Fruit fly (Drosophila melanogaster) whole organism, embryonic: ENCODE results near the gene COX7B.

ENCODE experiments used
- ATbp ChIP-seq: fragments of 200-800 bp; sonication (Bioruptor generic); optimal IDR thresholded peaks from 2 replicates; lab custom pipeline; 2017; ENCODE audit warnings: missing biosample characterization, mild to moderate bottlenecking, missing genetic modification characterization, missing genetic modification reagents
- Atf6 ChIP-seq: fragments of 200-800 bp; sonication (Bioruptor generic); IDR thresholded peaks from 2 replicates; pipeline ENCODE4 v1.3.6; 2022; ENCODE audit warnings: missing biosample characterization, missing genetic modification characterization
- CG10321 ChIP-seq: fragments of 200-800 bp; sonication (Bioruptor generic); IDR thresholded peaks from 2 replicates; pipeline ENCODE4 v1.3.6; 2022; ENCODE audit warnings: missing biosample characterization, missing genetic modification characterization
- CG10979 ChIP-seq: fragments of 200-800 bp; sonication (Bioruptor generic); optimal IDR thresholded peaks from 2 replicates; lab custom pipeline; 2018; ENCODE audit warnings: missing biosample characterization, mild to moderate bottlenecking, missing genetic modification characterization, moderate library complexity
- CG11560 ChIP-seq: fragments of 200-800 bp; sonication (Bioruptor generic); IDR thresholded peaks from 3 replicates; pipeline ENCODE4 v1.3.6; 2022; ENCODE audit warnings: missing biosample characterization, missing genetic modification characterization
- CG11696 ChIP-seq: fragments of 200-800 bp; sonication (Bioruptor generic); IDR thresholded peaks from 2 replicates; pipeline ENCODE4 v1.3.6; 2022; ENCODE audit warnings: missing biosample characterization, missing genetic modification characterization
- CG12236 ChIP-seq: fragments of 200-800 bp; sonication (Bioruptor generic); optimal IDR thresholded peaks from 2 replicates; lab custom pipeline; 2016; ENCODE audit warnings: missing biosample characterization, missing genetic modification characterization
- CG12659 ChIP-seq: fragments of 200-800 bp; sonication (Bioruptor generic); optimal IDR thresholded peaks from 3 replicates; lab custom pipeline; 2017; ENCODE audit warnings: mild to moderate bottlenecking, missing biosample characterization, missing genetic modification reagents, missing genetic modification characterization
- CG14667 ChIP-seq: fragments of 200-800 bp; sonication (Bioruptor generic); IDR thresholded peaks from 2 replicates; pipeline ENCODE4 v1.3.6; 2022; ENCODE audit warnings: missing biosample characterization, missing genetic modification characterization
- CG15479 ChIP-seq: fragments of 200-800 bp; sonication (Bioruptor generic); optimal IDR thresholded peaks from 3 replicates; lab custom pipeline; 2019; ENCODE audit warnings: missing biosample characterization, mild to moderate bottlenecking, missing genetic modification characterization, moderate library complexity
- CG15514 ChIP-seq: fragments of 200-800 bp; sonication (Bioruptor generic); optimal IDR thresholded peaks from 3 replicates; lab custom pipeline; 2017; ENCODE audit warnings: missing biosample characterization, missing genetic modification characterization, mild to moderate bottlenecking, moderate library complexity, missing genetic modification reagents
- CG1602 ChIP-seq: fragments of 200-800 bp; sonication (Bioruptor generic); optimal IDR thresholded peaks from 3 replicates; lab custom pipeline; 2016; ENCODE audit warnings: missing biosample characterization, missing genetic modification characterization
- CG1647 ChIP-seq: fragments of 200-800 bp; sonication (Bioruptor generic); optimal IDR thresholded peaks from 3 replicates; lab custom pipeline; 2016; ENCODE audit warnings: missing biosample characterization, missing genetic modification characterization
- CG16815 ChIP-seq: fragments of 200-800 bp; sonication (Bioruptor generic); optimal IDR thresholded peaks from 3 replicates; lab custom pipeline; 2017; ENCODE audit warnings: missing biosample characterization, mild to moderate bottlenecking, missing genetic modification characterization
- CG18262 ChIP-seq: fragments of 200-800 bp; optimal IDR thresholded peaks from 3 replicates; lab custom pipeline; 2019; ENCODE audit warnings: missing biosample characterization, mild to moderate bottlenecking, missing genetic modification characterization, moderate library complexity
- CG18764 ChIP-seq: fragments of 200-800 bp; sonication (Bioruptor generic); optimal IDR thresholded peaks from 3 replicates; lab custom pipeline; 2016; ENCODE audit warnings: missing biosample characterization, missing genetic modification characterization
- CG2116 ChIP-seq: fragments of 200-800 bp; sonication (Bioruptor generic); optimal IDR thresholded peaks from 3 replicates; lab custom pipeline; 2018; ENCODE audit warnings: missing biosample characterization, mild to moderate bottlenecking, missing genetic modification characterization
- CG2199 ChIP-seq: fragments of 200-800 bp; sonication (Bioruptor generic); IDR thresholded peaks from 3 replicates; pipeline ENCODE4 v1.3.6; 2022; ENCODE audit warnings: missing biosample characterization, missing genetic modification characterization
- CG30431 ChIP-seq: fragments of 200-800 bp; sonication (Bioruptor generic); optimal IDR thresholded peaks from 2 replicates; lab custom pipeline; 2017; ENCODE audit warnings: missing biosample characterization, missing genetic modification characterization
- CG31388 ChIP-seq: fragments of 200-800 bp; sonication (Bioruptor generic); optimal IDR thresholded peaks from 2 replicates; lab custom pipeline; 2016; ENCODE audit warnings: missing biosample characterization, missing genetic modification characterization
- CG31441 ChIP-seq: fragments of 200-800 bp; sonication (Bioruptor generic); IDR thresholded peaks from 2 replicates; pipeline ENCODE4 v1.3.6; 2022; ENCODE audit warnings: missing biosample characterization, missing genetic modification characterization
- CG34224 ChIP-seq: fragments of 200-800 bp; sonication (Bioruptor generic); IDR thresholded peaks from 3 replicates; pipeline ENCODE4 v1.3.6; 2022; ENCODE audit warnings: missing biosample characterization, missing genetic modification characterization; ENCODE audit not compliant: partially characterized antibody
- CG34376 ChIP-seq: fragments of 200-800 bp; sonication (Bioruptor generic); optimal IDR thresholded peaks from 2 replicates; lab custom pipeline; 2018; ENCODE audit warnings: missing biosample characterization, mild to moderate bottlenecking, missing genetic modification characterization
- CG4360 ChIP-seq: fragments of 200-800 bp; sonication (Bioruptor generic); IDR thresholded peaks from 2 replicates; pipeline ENCODE4 v1.3.6; 2022; ENCODE audit warnings: missing biosample characterization, missing genetic modification characterization
- CG4424 ChIP-seq: fragments of 200-800 bp; sonication (Bioruptor generic); optimal IDR thresholded peaks from 3 replicates; lab custom pipeline; 2016; ENCODE audit warnings: missing biosample characterization, missing genetic modification characterization
- CG6854 ChIP-seq: fragments of 200-800 bp; sonication (Bioruptor generic); optimal IDR thresholded peaks from 3 replicates; lab custom pipeline; 2017; ENCODE audit warnings: missing biosample characterization, mild to moderate bottlenecking, missing genetic modification characterization
- CG7372 ChIP-seq: fragments of 200-800 bp; sonication (Bioruptor generic); IDR thresholded peaks from 2 replicates; pipeline ENCODE4 v1.3.6; 2022; ENCODE audit warnings: missing biosample characterization, missing genetic modification characterization
- CHES-1-like ChIP-seq: fragments of 200-800 bp; sonication (Bioruptor generic); optimal IDR thresholded peaks from 2 replicates; lab custom pipeline; 2016; ENCODE audit warnings: missing biosample characterization, missing genetic modification characterization
- Dfd ChIP-seq, 2 experiments: fragments of >200 bp; optimal IDR thresholded peaks; 2 replicates each; lab custom pipeline; 2017; ENCODE audit warnings: missing biosample characterization in 2 of 2, missing genetic modification characterization in 2 of 2
- Dp ChIP-seq: fragments of 200-800 bp; sonication (Bioruptor generic); optimal IDR thresholded peaks from 2 replicates; lab custom pipeline; 2018; ENCODE audit warnings: missing biosample characterization, mild to moderate bottlenecking, missing genetic modification characterization, moderate library complexity
- HLH3B ChIP-seq: fragments of 200-800 bp; sonication (Bioruptor generic); IDR thresholded peaks from 2 replicates; pipeline ENCODE4 v1.3.6; 2022; ENCODE audit warnings: missing biosample characterization, missing genetic modification characterization
- Med ChIP-seq: fragments of 200-800 bp; sonication (Bioruptor generic); peaks from one replicate; lab custom pipeline; 2016; ENCODE audit warnings: missing biosample characterization, missing genetic modification characterization, mild to moderate bottlenecking, inconsistent platforms, moderate library complexity
- Sox100B ChIP-seq: fragments of 200-800 bp; sonication (Bioruptor generic); optimal IDR thresholded peaks from 3 replicates; lab custom pipeline; 2018; ENCODE audit warnings: missing biosample characterization, mild to moderate bottlenecking, missing genetic modification characterization
- Sry-β ChIP-seq: fragments of 200-800 bp; sonication (Bioruptor generic); optimal IDR thresholded peaks from 2 replicates; lab custom pipeline; 2018; ENCODE audit warnings: missing biosample characterization, mild to moderate bottlenecking, missing genetic modification characterization, moderate library complexity
- Xbp1 ChIP-seq: fragments of 200-800 bp; sonication (Bioruptor generic); optimal IDR thresholded peaks from 3 replicates; lab custom pipeline; 2016; ENCODE audit warnings: missing biosample characterization, mild to moderate bottlenecking, missing genetic modification characterization
- bigmax ChIP-seq: fragments of 200-800 bp; sonication (Bioruptor generic); optimal IDR thresholded peaks from 2 replicates; lab custom pipeline; 2018; ENCODE audit warnings: missing biosample characterization, mild to moderate bottlenecking, missing genetic modification characterization
- btn ChIP-seq: fragments of 200-800 bp; sonication (Bioruptor generic); optimal IDR thresholded peaks from 2 replicates; lab custom pipeline; 2016; ENCODE audit warnings: missing biosample characterization, missing genetic modification characterization
- ci ChIP-seq: fragments of 200-800 bp; sonication (Bioruptor generic); IDR thresholded peaks from 3 replicates; pipeline ENCODE4 v1.3.6; 2022; ENCODE audit warnings: missing biosample characterization, missing genetic modification characterization
- crol ChIP-seq: fragments of 200-800 bp; sonication (Bioruptor generic); IDR thresholded peaks from 2 replicates; pipeline ENCODE4 v1.3.6; 2022; ENCODE audit warnings: missing biosample characterization, missing genetic modification characterization
- da ChIP-seq: fragments of 200-800 bp; sonication (Bioruptor generic); optimal IDR thresholded peaks from 2 replicates; lab custom pipeline; 2016; ENCODE audit warnings: missing biosample characterization, missing genetic modification characterization
- ems ChIP-seq: fragments of 200-800 bp; sonication (Bioruptor generic); optimal IDR thresholded peaks from 3 replicates; lab custom pipeline; 2016; ENCODE audit warnings: missing biosample characterization, missing genetic modification characterization
- grn ChIP-seq: fragments of 200-800 bp; sonication (Bioruptor generic); optimal IDR thresholded peaks from 3 replicates; lab custom pipeline; 2017; ENCODE audit warnings: missing biosample characterization, missing genetic modification characterization
- ind ChIP-seq: fragments of 200-800 bp; sonication (Bioruptor generic); optimal IDR thresholded peaks from 3 replicates; lab custom pipeline; 2016; ENCODE audit warnings: missing biosample characterization, missing genetic modification characterization
- maf-S ChIP-seq: fragments of 200-800 bp; sonication (Bioruptor generic); optimal IDR thresholded peaks from 2 replicates; lab custom pipeline; 2016; ENCODE audit warnings: missing biosample characterization, missing genetic modification characterization
- mld ChIP-seq: fragments of 200-800 bp; sonication (Bioruptor generic); IDR thresholded peaks from 3 replicates; pipeline ENCODE4 v1.3.6; 2022; ENCODE audit warnings: missing biosample characterization, missing genetic modification characterization; ENCODE audit not compliant: partially characterized antibody
- nerfin-1 ChIP-seq: fragments of 200-800 bp; sonication (Bioruptor generic); optimal IDR thresholded peaks from 3 replicates; lab custom pipeline; 2019; ENCODE audit warnings: missing biosample characterization, mild to moderate bottlenecking, missing genetic modification characterization, moderate library complexity
- onecut ChIP-seq: fragments of 200-800 bp; sonication (Bioruptor generic); IDR thresholded peaks from 2 replicates; pipeline ENCODE4 v1.3.6; 2022; ENCODE audit warnings: missing biosample characterization, missing genetic modification characterization
- pnt ChIP-seq: fragments of 200-800 bp; sonication (Bioruptor generic); optimal IDR thresholded peaks from 3 replicates; lab custom pipeline; 2016; ENCODE audit warnings: missing biosample characterization, missing genetic modification characterization
- ranshi ChIP-seq: fragments of 200-800 bp; sonication (Bioruptor generic); IDR thresholded peaks from 2 replicates; pipeline ENCODE4 v1.3.6; 2022; ENCODE audit warnings: missing biosample characterization, missing genetic modification characterization
- ssp ChIP-seq: fragments of 200-800 bp; sonication (Bioruptor generic); IDR thresholded peaks from 2 replicates; pipeline ENCODE4 v1.3.6; 2022; ENCODE audit warnings: missing biosample characterization, missing genetic modification characterization
- trh ChIP-seq: fragments of 200-800 bp; sonication (Bioruptor generic); optimal IDR thresholded peaks from 2 replicates; lab custom pipeline; 2016; ENCODE audit warnings: missing biosample characterization, missing genetic modification characterization
- unc-4 ChIP-seq: fragments of 200-800 bp; sonication (Bioruptor generic); IDR thresholded peaks from 2 replicates; pipeline ENCODE4 v1.3.6; 2022; ENCODE audit warnings: missing biosample characterization, missing genetic modification characterization; ENCODE audit not compliant: partially characterized antibody
- wdn ChIP-seq: fragments of 200-800 bp; sonication (Bioruptor generic); IDR thresholded peaks from 2 replicates; pipeline ENCODE4 v1.3.6; 2022; ENCODE audit warnings: missing biosample characterization, missing genetic modification characterization

The COX7B gene

DNA sequence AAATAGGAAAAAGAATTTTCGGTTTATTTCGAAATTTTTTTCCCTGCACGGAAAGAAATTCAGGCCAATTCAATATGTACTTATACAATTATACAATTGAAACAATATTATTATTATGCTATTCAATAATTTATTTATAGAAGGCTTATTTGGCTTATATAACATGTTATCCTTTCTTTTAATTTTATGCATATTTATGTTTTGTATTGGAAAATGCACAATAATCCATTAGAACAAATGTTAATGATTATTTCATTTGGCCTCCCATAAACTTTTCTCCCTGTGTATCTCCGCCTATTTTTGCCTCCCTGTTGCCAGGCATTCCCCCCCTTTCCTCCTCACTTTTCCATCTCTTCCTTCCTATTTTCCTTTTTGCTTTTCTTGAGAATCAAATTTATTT is 22.6 kb downstream of the COX7B start (continued):
- TF ChIP-seq CG1602 (GFP tag; lab: Kevin White, UChicago), result no peak
- no peak for TF ChIP-seq CG6854 (GFP tag; lab: Kevin White, UChicago)
- no peak for TF ChIP-seq wdn (GFP tag; lab: Robert Waterston, UW)
- no peak for TF ChIP-seq CG1647 (GFP tag; lab: Kevin White, UChicago)
- TF ChIP-seq Atf6 (GFP tag; lab: Robert Waterston, UW), result no peak
- no peak for TF ChIP-seq CG2199 (GFP tag; lab: Robert Waterston, UW)
- no peak for TF ChIP-seq CG11560 (tag; lab: Robert Waterston, UW)
- TF ChIP-seq ind (GFP tag; lab: Kevin White, UChicago), result no peak
- no peak for TF ChIP-seq maf-S (GFP tag; lab: Kevin White, UChicago)
- TF ChIP-seq CG10321 (GFP tag; lab: Robert Waterston, UW), result no peak
- no peak for TF ChIP-seq CG4360 (GFP tag; lab: Robert Waterston, UW)
- no peak for TF ChIP-seq ssp
- peak; percentile 30 for TF ChIP-seq CG12659 (GFP tag; lab: Kevin White, UChicago)
- TF ChIP-seq CG34224 (GFP tag; lab: Robert Waterston, UW), result no peak
- TF ChIP-seq CG14667 (GFP tag; lab: Robert Waterston, UW), result 0 out of 2 replicates have a peak, but pooled peaks have one; percentile 4
- no peak for TF ChIP-seq Sry-β (GFP tag; lab: Kevin White, UChicago)
- 0 out of 2 replicates have a peak, but pooled peaks have one; percentile 19 for TF ChIP-seq HLH3B
- no peak for TF ChIP-seq onecut (GFP tag; lab: Robert Waterston, UW)
- TF ChIP-seq ci (GFP tag; lab: Robert Waterston, UW), result no peak
- no peak for TF ChIP-seq CG15479 (GFP tag; lab: Kevin White, UChicago)
- TF ChIP-seq pnt, result no peak
- TF ChIP-seq CG31388, result no peak
- no peak for TF ChIP-seq crol (GFP tag; lab: Robert Waterston, UW)
- TF ChIP-seq ems (GFP tag; lab: Kevin White, UChicago), result no peak
- TF ChIP-seq CHES-1-like, result no peak
- no peak for TF ChIP-seq CG7372 (GFP tag; lab: Robert Waterston, UW)
- TF ChIP-seq CG10979 (tag; lab: Kevin White, UChicago), result peak; percentile 7
- peak; percentile 17 for TF ChIP-seq ATbp
- TF ChIP-seq da, result no peak
- no peak for TF ChIP-seq CG34376
- no peak for TF ChIP-seq CG12236
- TF ChIP-seq Dp (GFP tag; lab: Kevin White, UChicago), result no peak
- no peak for TF ChIP-seq bigmax (GFP tag; lab: Kevin White, UChicago)
- peak; percentile 29 for TF ChIP-seq CG18262 (tag; lab: Kevin White, UChicago)
- peak; percentile 17 for TF ChIP-seq CG4424
- TF ChIP-seq trh (GFP tag; lab: Kevin White, UChicago), result no peak
- no peak for TF ChIP-seq CG2116 (GFP tag; lab: Kevin White, UChicago)
- no peak for TF ChIP-seq CG18764 (GFP tag; lab: Kevin White, UChicago)
- no peak for TF ChIP-seq Med (GFP tag; lab: Kevin White, UChicago)
- TF ChIP-seq Xbp1 (GFP tag; lab: Kevin White, UChicago), result peak; percentile 34
- peak; percentile 31; the same call in 1 of the 2 replicates for TF ChIP-seq CG31441
- TF ChIP-seq mld (GFP tag; lab: Robert Waterston, UW), result no peak
- TF ChIP-seq ranshi (GFP tag; lab: Robert Waterston, UW), result no peak
- TF ChIP-seq btn (GFP tag; lab: Kevin White, UChicago), result no peak
- peak; percentile 35 for TF ChIP-seq Sox100B (GFP tag; lab: Kevin White, UChicago)
- TF ChIP-seq CG16815 (GFP tag; lab: Kevin White, UChicago), result no peak
- no peak for TF ChIP-seq grn (GFP tag; lab: Kevin White, UChicago)
- TF ChIP-seq CG15514 (GFP tag; lab: Kevin White, UChicago), result peak; percentile 18
- TF ChIP-seq unc-4 (GFP tag; lab: Robert Waterston, UW), result no peak
- no peak for TF ChIP-seq CG11696 (GFP tag; lab: Robert Waterston, UW)
- TF ChIP-seq CG30431 (GFP tag; lab: Kevin White, UChicago), result no peak
- TF ChIP-seq nerfin-1 (tag; lab: Kevin White, UChicago), result no peak
- no peak for TF ChIP-seq Dfd (GFP tag; optimal IDR thresholded peaks at IDR 0.05; lab: Kevin White, UChicago)
